Worm (Caenorhabditis elegans) whole organism, young adult: ENCODE data around the gene ssp-34.

Source experiments
- B0035.1 ChIP-seq: sonication (generic microtip); optimal IDR thresholded peaks from 2 replicates; lab custom pipeline; 2016; ENCODE audit warnings: missing genetic modification characterization, mild to moderate bottlenecking, missing compliant biosample characterization, missing genotype, missing genetic modification reagents
- C06A6.2 ChIP-seq: fragments of 200-800 bp; sonication (Bioruptor generic); conservative IDR thresholded peaks from 2 replicates; pipeline ENCODE4 v1.3.6; 2022; ENCODE audit warnings: missing genetic modification characterization, missing compliant biosample characterization
- F10E7.11 ChIP-seq: sonication (generic microtip); optimal IDR thresholded peaks from 2 replicates; lab custom pipeline; 2017; ENCODE audit warnings: mild to moderate bottlenecking, missing genetic modification characterization, moderate library complexity, missing compliant biosample characterization
- F23B12.7 ChIP-seq: sonication (generic microtip); optimal IDR thresholded peaks from 2 replicates; lab custom pipeline; 2017; ENCODE audit warnings: missing genetic modification characterization, mild to moderate bottlenecking, missing compliant biosample characterization, antibody characterized with exemption, moderate library complexity; ENCODE audit not compliant: insufficient read depth
- F33H1.4 ChIP-seq: fragments of 200-800 bp; sonication (Bioruptor generic); IDR thresholded peaks from 2 replicates; pipeline ENCODE4 v1.3.6; 2022; ENCODE audit warnings: missing genetic modification reagents, missing genetic modification characterization, missing compliant biosample characterization
- F49E8.2 ChIP-seq: sonication (generic microtip); optimal IDR thresholded peaks from 3 replicates; lab custom pipeline; 2017; ENCODE audit warnings: missing genetic modification characterization, mild to moderate bottlenecking, missing compliant biosample characterization, antibody characterized with exemption, moderate library complexity; ENCODE audit not compliant: insufficient read depth
- K11D2.4 ChIP-seq: fragments of 200-800 bp; sonication (Bioruptor generic); IDR thresholded peaks from 2 replicates; pipeline ENCODE4 v1.3.6; 2022; ENCODE audit warnings: missing genetic modification reagents, missing genetic modification characterization, missing compliant biosample characterization
- T26A5.8 ChIP-seq: sonication (generic microtip); optimal IDR thresholded peaks from 2 replicates; lab custom pipeline; 2016; ENCODE audit warnings: missing genetic modification characterization, missing compliant biosample characterization
- Y67H2A.10 ChIP-seq: fragments of 200-800 bp; sonication (Bioruptor generic); conservative IDR thresholded peaks from 2 replicates; pipeline ENCODE4 v1.3.6; 2022; ENCODE audit warnings: missing genetic modification reagents, missing genetic modification characterization, missing compliant biosample characterization
- Y95B8A.8 ChIP-seq: fragments of 200-800 bp; sonication (Bioruptor generic); IDR thresholded peaks from 2 replicates; pipeline ENCODE4 v1.3.6; 2022; ENCODE audit warnings: missing genetic modification reagents, missing genetic modification characterization, missing compliant biosample characterization
- ZK185.1 ChIP-seq: sonication (generic microtip); optimal IDR thresholded peaks from 2 replicates; lab custom pipeline; 2016; ENCODE audit warnings: mild to moderate bottlenecking, missing genetic modification characterization, missing compliant biosample characterization; ENCODE audit not compliant: poor library complexity, severe bottlenecking
- ama-1 ChIP-seq, 3 experiments: fragments of 150-350 bp in 1 of 3; sonication (generic microtip) in 2 of 3; optimal IDR thresholded peaks; 2 replicates each; lab custom pipeline; 2014 to 2018; ENCODE audit warnings: missing biosample characterization in 2 of 3, missing genetic modification characterization in 2 of 3, missing genetic modification reagents in 2 of 3
- athp-1 ChIP-seq: sonication (generic microtip); optimal IDR thresholded peaks from 2 replicates; lab custom pipeline; 2017; ENCODE audit warnings: mild to moderate bottlenecking, missing genetic modification characterization, missing compliant biosample characterization
- attf-3 ChIP-seq: fragments of 200-800 bp; sonication (Bioruptor generic); conservative IDR thresholded peaks from 2 replicates; pipeline ENCODE4 v1.3.6; 2022; ENCODE audit warnings: missing genetic modification reagents, missing genetic modification characterization, missing compliant biosample characterization
- attf-6 ChIP-seq: fragments of 200-800 bp; sonication (Bioruptor generic); IDR thresholded peaks from 2 replicates; pipeline ENCODE4 v1.3.6; 2022; ENCODE audit warnings: missing genetic modification reagents, missing genetic modification characterization, missing compliant biosample characterization
- bed-2 ChIP-seq: fragments of 200-800 bp; sonication (Bioruptor generic); IDR thresholded peaks from 2 replicates; pipeline ENCODE4 v1.3.6; 2022; ENCODE audit warnings: missing genetic modification reagents, missing genetic modification characterization, missing compliant biosample characterization
- cebp-1 ChIP-seq, 2 experiments: fragments of 200-800 bp in 1 of 2; sonication (Bioruptor generic) in 1 of 2; sonication (generic microtip) in 1 of 2; IDR thresholded peaks in 1 of 2; optimal IDR thresholded peaks in 1 of 2; 2 replicates each; pipeline versions ENCODE4 v1.3.6 to Lab custom; 2017 to 2022; ENCODE audit warnings: missing compliant biosample characterization in 2 of 2, missing genetic modification characterization in 2 of 2, mild to moderate bottlenecking in 1 of 2, missing genetic modification reagents in 1 of 2, moderate library complexity in 1 of 2
- ceh-79 ChIP-seq: sonication (generic microtip); optimal IDR thresholded peaks from 2 replicates; lab custom pipeline; 2017; ENCODE audit warnings: mild to moderate bottlenecking, missing genetic modification characterization, missing compliant biosample characterization
- dox-1 ChIP-seq: fragments of 200-800 bp; sonication (Bioruptor generic); IDR thresholded peaks from 2 replicates; pipeline ENCODE4 v1.3.6; 2022; ENCODE audit warnings: missing genetic modification reagents, missing genetic modification characterization, missing compliant biosample characterization
- dpff-1 ChIP-seq: sonication (generic microtip); optimal IDR thresholded peaks from 2 replicates; lab custom pipeline; 2017; ENCODE audit warnings: mild to moderate bottlenecking, missing genetic modification characterization, missing compliant biosample characterization
- dpl-1 ChIP-seq: fragments of 150-350 bp; optimal IDR thresholded peaks from 2 replicates; lab custom pipeline; 2014; ENCODE audit warnings: missing biosample characterization, missing genetic modification reagents, missing genetic modification characterization
- efl-1 ChIP-seq: fragments of 150-350 bp; optimal IDR thresholded peaks from 2 replicates; lab custom pipeline; 2014; ENCODE audit warnings: missing biosample characterization, missing genetic modification reagents, missing genetic modification characterization
- ekl-4 ChIP-seq: fragments of 200-800 bp; sonication (Bioruptor generic); IDR thresholded peaks from 2 replicates; pipeline ENCODE4 v1.3.6; 2022; ENCODE audit warnings: missing genetic modification reagents, missing genetic modification characterization, missing compliant biosample characterization
- ets-4 ChIP-seq: fragments of 200-800 bp; sonication (Bioruptor generic); optimal IDR thresholded peaks from 2 replicates; lab custom pipeline; 2018; ENCODE audit warnings: mild to moderate bottlenecking, missing genetic modification characterization, missing compliant biosample characterization
- fkh-3 ChIP-seq: sonication (generic microtip); optimal IDR thresholded peaks from 2 replicates; lab custom pipeline; 2016; ENCODE audit warnings: mild to moderate bottlenecking, missing genetic modification characterization, missing compliant biosample characterization
- him-1 ChIP-seq: sonication (generic microtip); optimal IDR thresholded peaks from 2 replicates; lab custom pipeline; 2016; ENCODE audit warnings: missing genotype, missing genetic modification reagents, missing genetic modification characterization, missing compliant biosample characterization
- hmg-1.2 ChIP-seq: fragments of 200-800 bp; sonication (Bioruptor generic); IDR thresholded peaks from 2 replicates; pipeline ENCODE4 v1.3.6; 2022; ENCODE audit warnings: missing genetic modification reagents, missing genetic modification characterization, missing compliant biosample characterization
- lsl-1 ChIP-seq: fragments of 200-800 bp; sonication (Bioruptor generic); optimal IDR thresholded peaks from 2 replicates; lab custom pipeline; 2018; ENCODE audit warnings: mild to moderate bottlenecking, missing genetic modification characterization, moderate library complexity, missing compliant biosample characterization
- madf-3 ChIP-seq: fragments of 200-800 bp; sonication (Bioruptor generic); IDR thresholded peaks from 2 replicates; pipeline ENCODE4 v1.3.6; 2022; ENCODE audit warnings: missing genetic modification reagents, missing genetic modification characterization, missing compliant biosample characterization
- madf-6 ChIP-seq: fragments of 200-800 bp; sonication (Bioruptor generic); IDR thresholded peaks from 2 replicates; pipeline ENCODE4 v1.3.6; 2022; ENCODE audit warnings: missing genetic modification reagents, missing genetic modification characterization, missing compliant biosample characterization
- madf-8 ChIP-seq: fragments of 200-800 bp; sonication (Bioruptor generic); conservative IDR thresholded peaks from 2 replicates; pipeline ENCODE4 v1.3.6; 2022; ENCODE audit warnings: missing genetic modification reagents, missing genetic modification characterization, missing compliant biosample characterization
- mxl-1 ChIP-seq: sonication (generic microtip); optimal IDR thresholded peaks from 2 replicates; lab custom pipeline; 2016; ENCODE audit warnings: missing genetic modification characterization, missing compliant biosample characterization
- pbrm-1 ChIP-seq: fragments of 200-800 bp; sonication (Bioruptor generic); IDR thresholded peaks from 2 replicates; pipeline ENCODE4 v1.3.6; 2022; ENCODE audit warnings: missing genetic modification reagents, missing genetic modification characterization, missing compliant biosample characterization
- rcor-1 ChIP-seq: fragments of 200-800 bp; sonication (Bioruptor generic); IDR thresholded peaks from 2 replicates; pipeline ENCODE4 v1.3.6; 2022; ENCODE audit warnings: missing genetic modification reagents, missing genetic modification characterization, missing compliant biosample characterization
- snpc-4 ChIP-seq, 5 experiments: fragments of 150-350 bp in 1 of 5; sonication (generic microtip) in 4 of 5; optimal IDR thresholded peaks; 2 replicates each; lab custom pipeline; 2014 to 2018; ENCODE audit warnings: missing genetic modification characterization in 5 of 5, missing biosample characterization in 3 of 5, antibody characterized with exemption in 2 of 5, mild to moderate bottlenecking in 2 of 5, missing compliant biosample characterization in 2 of 5, missing genotype in 2 of 5, moderate library complexity in 2 of 5, missing genetic modification reagents in 1 of 5
- tbx-9 ChIP-seq: sonication (generic microtip); optimal IDR thresholded peaks from 2 replicates; lab custom pipeline; 2016; ENCODE audit warnings: borderline replicate concordance, missing genetic modification characterization, inconsistent platforms, missing compliant biosample characterization
- xnd-1 ChIP-seq: sonication (generic microtip); optimal IDR thresholded peaks from 2 replicates; lab custom pipeline; 2016; ENCODE audit warnings: missing genotype, missing genetic modification reagents, missing genetic modification characterization, missing compliant biosample characterization
- zfh-2 ChIP-seq: fragments of 200-800 bp; sonication (Bioruptor generic); conservative IDR thresholded peaks from 2 replicates; pipeline ENCODE4 v1.3.6; 2022; ENCODE audit warnings: missing genetic modification reagents, missing genetic modification characterization, missing compliant biosample characterization
- ztf-18 ChIP-seq: sonication (generic microtip); optimal IDR thresholded peaks from 2 replicates; lab custom pipeline; 2016; ENCODE audit warnings: missing genotype, mild to moderate bottlenecking, missing genetic modification characterization, missing compliant biosample characterization
- ztf-22 ChIP-seq: fragments of 200-800 bp; sonication (Bioruptor generic); optimal IDR thresholded peaks from 2 replicates; lab custom pipeline; 2018; ENCODE audit warnings: mild to moderate bottlenecking, missing genetic modification characterization, moderate library complexity, missing compliant biosample characterization
- ztf-26 ChIP-seq: sonication (generic microtip); optimal IDR thresholded peaks from 2 replicates; lab custom pipeline; 2017; ENCODE audit warnings: missing genetic modification characterization, missing compliant biosample characterization

Gene ssp-34

ce11 chrIV:10771296-10771695 is 32.9 kb upstream of the ssp-34 start:
- TF ChIP-seq tbx-9 (tag; lab: Kevin White, UChicago) (no peak), Y95B8A.8 (GFP tag; lab: Robert Waterston, UW) (no peak), ceh-79 (tag; lab: Kevin White, UChicago) (no peak), ZK185.1 (tag; lab: Kevin White, UChicago) (no peak), ets-4 (GFP tag; lab: Kevin White, UChicago) (no peak), cebp-1 (GFP tag; IDR thresholded peaks at IDR 0.05; lab: Robert Waterston, UW) (no peak), cebp-1 (tag; optimal IDR thresholded peaks at IDR 0.05; lab: Kevin White, UChicago) (no peak), T26A5.8 (no peak), bed-2 (no peak), F49E8.2 (tag; lab: Kevin White, UChicago) (no peak)
- TF ChIP-seq, all 124 proteins: peak for 0

- TF ChIP-seq ekl-4, result no peak
- TF ChIP-seq madf-3 (GFP tag; lab: Robert Waterston, UW), result no peak
- TF ChIP-seq rcor-1 (GFP tag; lab: Robert Waterston, UW), result no peak
Observed at ce11 chrIV:10769353-10769752, 31.0 kb upstream of the ssp-34 start, which contains the start of gene T25B9.9. Gene T25B9.9, plus strand, starts transcription at chrIV:10769653.

- peak; percentile 65; the same call in 1 of the 2 replicates for TF ChIP-seq hmg-1.2 (GFP tag; lab: Robert Waterston, UW)
- TF ChIP-seq F10E7.11 (tag; lab: Kevin White, UChicago), result no peak
- TF ChIP-seq athp-1 (tag; lab: Kevin White, UChicago), result no peak
- TF ChIP-seq, all 124 proteins: peak for 1
Observed at ce11 chrIV:10768146-10768636, 29.8 kb upstream of the ssp-34 start, which contains the start of gene T25B9.8. Gene T25B9.8, minus strand, starts transcription at chrIV:10768196.

- TF ChIP-seq fkh-3 (tag; lab: Kevin White, UChicago), result no peak
- peak; percentile 66 for TF ChIP-seq snpc-4 (GFP tag; optimal IDR thresholded peaks at IDR 0.05; lab: Kevin White, UChicago)
- peak in 3 of 4 experiments; percentile 26 to 57 (median 35) for TF ChIP-seq snpc-4 (tag; optimal IDR thresholded peaks at IDR 0.05; lab: Kevin White, UChicago)
- TF ChIP-seq F33H1.4 (GFP tag; lab: Robert Waterston, UW), result peak; percentile 95
- peak; percentile 51; the same call in 1 of the 2 replicates for TF ChIP-seq rcor-1 (GFP tag; lab: Robert Waterston, UW)
- TF ChIP-seq dox-1 (GFP tag; lab: Robert Waterston, UW), result no peak
- TF ChIP-seq xnd-1 (tag; lab: Kevin White, UChicago), result peak; percentile 83
- no peak for TF ChIP-seq zfh-2 (GFP tag; lab: Robert Waterston, UW)
- TF ChIP-seq madf-8 (GFP tag; lab: Robert Waterston, UW), result peak; percentile 84
- no peak for TF ChIP-seq B0035.1 (tag; lab: Kevin White, UChicago)
- peak; percentile 60; the same call in 1 of the 2 replicates for TF ChIP-seq attf-3 (GFP tag; lab: Robert Waterston, UW)
- TF ChIP-seq C06A6.2 (GFP tag; lab: Robert Waterston, UW), result no peak
- no peak for TF ChIP-seq ztf-26
- TF ChIP-seq pbrm-1, result no peak
- TF ChIP-seq attf-6 (GFP tag; lab: Robert Waterston, UW), result 0 out of 2 replicates have a peak, but pooled peaks have one; percentile 30
- TF ChIP-seq him-1 (tag; lab: Kevin White, UChicago), result peak; percentile 10
- peak; percentile 37 for TF ChIP-seq F23B12.7 (tag; lab: Kevin White, UChicago)
- TF ChIP-seq dpl-1, result peak; percentile 31
- TF ChIP-seq mxl-1 (tag; lab: Kevin White, UChicago), result no peak
- no peak for TF ChIP-seq ztf-22 (GFP tag; lab: Kevin White, UChicago)
- no peak for TF ChIP-seq K11D2.4 (GFP tag; lab: Robert Waterston, UW)
- no peak for TF ChIP-seq ztf-18 (tag; lab: Kevin White, UChicago)
- peak; percentile 89 for TF ChIP-seq lsl-1 (GFP tag; lab: Kevin White, UChicago)
- TF ChIP-seq ama-1 (optimal IDR thresholded peaks at IDR 0.05; lab: Kevin White, UChicago), result no peak
- no peak for TF ChIP-seq ama-1 (GFP tag; optimal IDR thresholded peaks at IDR 0.05; lab: Kevin White, UChicago)
- TF ChIP-seq Y67H2A.10 (GFP tag; lab: Robert Waterston, UW), result no peak
- peak; percentile 35 for TF ChIP-seq F49E8.2 (tag; lab: Kevin White, UChicago)
- peak; percentile 94 for TF ChIP-seq madf-6
- TF ChIP-seq efl-1 (GFP tag; lab: Kevin White, UChicago), result peak; percentile 16
- TF ChIP-seq dpff-1, result no peak
Observed at ce11 chrIV:10766071-10766470, 27.7 kb upstream of the ssp-34 start.
